Fruit fly (Drosophila melanogaster) whole organism, prepupa: ENCODE results near the gene CG18662.

Source experiments
- CG31627 ChIP-seq: fragments of 200-800 bp; sonication (Bioruptor generic); optimal IDR thresholded peaks from 3 replicates; lab custom pipeline; 2016; ENCODE audit warnings: missing biosample characterization, missing genetic modification characterization
- CG7368 ChIP-seq: fragments of 200-800 bp; sonication (Bioruptor generic); optimal IDR thresholded peaks from 3 replicates; lab custom pipeline; 2016; ENCODE audit warnings: missing biosample characterization, missing genetic modification characterization
- CG9139 ChIP-seq: fragments of 200-800 bp; sonication (Bioruptor generic); optimal IDR thresholded peaks from 3 replicates; lab custom pipeline; 2017; ENCODE audit warnings: missing biosample characterization, mild to moderate bottlenecking, missing genetic modification characterization
- Gug ChIP-seq: fragments of 200-800 bp; sonication (Bioruptor generic); IDR thresholded peaks from 2 replicates; pipeline ENCODE4 v1.3.6; 2022; ENCODE audit warnings: missing biosample characterization, missing genetic modification characterization

DNA sequence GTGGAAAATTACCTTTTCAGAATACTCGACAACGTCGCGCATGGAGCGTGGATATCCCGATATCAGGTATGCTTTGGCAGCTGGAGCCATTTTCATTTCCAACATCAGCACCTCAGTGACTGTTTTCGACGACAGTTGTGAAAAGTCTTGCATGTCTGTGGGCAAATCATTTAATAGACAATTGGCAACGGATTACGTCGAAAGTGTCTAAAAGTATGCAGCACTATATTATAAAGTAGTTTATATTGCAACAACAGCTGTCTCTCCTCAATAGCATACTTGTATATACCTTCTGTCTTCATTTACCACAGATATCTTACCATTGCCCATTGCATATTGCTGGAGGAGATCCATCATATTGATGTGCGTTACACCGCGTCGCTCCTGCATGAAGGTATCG is 7.6 kb upstream of the CG18662 start:
- TF ChIP-seq CG7368 (GFP tag; lab: Kevin White, UChicago), result no peak
- TF ChIP-seq CG31627 (GFP tag; lab: Kevin White, UChicago), result no peak
- TF ChIP-seq Gug (GFP tag; lab: Robert Waterston, UW), result no peak
- TF ChIP-seq CG9139 (GFP tag; lab: Kevin White, UChicago), result no peak
